Worm (Caenorhabditis elegans) whole organism, L4 larva: ENCODE results near the gene C01G10.7.
A peak's percentile ranks its signal among the peaks of the same experiment; 100 is the strongest.

Source experiments
- D1046.2 ChIP-seq: fragments of 200-800 bp; sonication (Bioruptor generic); IDR thresholded peaks from 2 replicates; pipeline ENCODE4 v1.3.6; 2022; ENCODE audit warnings: missing genetic modification characterization, missing compliant biosample characterization
- F26F4.8 ChIP-seq: fragments of 200-800 bp; sonication (Bioruptor generic); conservative IDR thresholded peaks from 2 replicates; pipeline ENCODE4 v1.3.6; 2022; ENCODE audit warnings: missing genetic modification characterization, missing compliant biosample characterization
- F44E2.7 ChIP-seq: fragments of 200-800 bp; sonication (Bioruptor generic); IDR thresholded peaks from 2 replicates; pipeline ENCODE4 v2.1.2; 2022; ENCODE audit warnings: missing genetic modification characterization, missing compliant biosample characterization
- R02D3.7 ChIP-seq: fragments of 150-350 bp; sonication (generic microtip); optimal IDR thresholded peaks from 3 replicates; lab custom pipeline; 2014; ENCODE audit warnings: missing biosample characterization, missing genetic modification characterization
- T20F7.1 ChIP-seq: fragments of 200-800 bp; sonication (Bioruptor generic); optimal IDR thresholded peaks from 2 replicates; lab custom pipeline; 2018; ENCODE audit warnings: mild to moderate bottlenecking, missing genetic modification characterization, missing compliant biosample characterization
- T26A8.4 ChIP-seq: fragments of 200-800 bp; sonication (Bioruptor generic); IDR thresholded peaks from 2 replicates; pipeline ENCODE4 v1.3.6; 2022; ENCODE audit warnings: missing genetic modification characterization, missing compliant biosample characterization
- Y105C5A.15 ChIP-seq: fragments of 200-800 bp; sonication (Bioruptor generic); IDR thresholded peaks from 2 replicates; pipeline ENCODE4 v1.3.6; 2022; ENCODE audit warnings: missing genetic modification characterization, missing compliant biosample characterization
- Y48G9A.11 ChIP-seq: fragments of 200-800 bp; sonication (Bioruptor generic); IDR thresholded peaks from 2 replicates; pipeline ENCODE4 v1.3.6; 2022; ENCODE audit warnings: missing genetic modification reagents, missing genetic modification characterization, missing compliant biosample characterization
- ZK546.5 ChIP-seq, 2 experiments: sonication (generic microtip); optimal IDR thresholded peaks; 2 replicates each; lab custom pipeline; 2017; ENCODE audit warnings: missing biosample characterization in 2 of 2, missing genetic modification characterization in 2 of 2
- aha-1 ChIP-seq: fragments of 150-350 bp; peaks from one replicate; lab custom pipeline; 2014; ENCODE audit warnings: missing biosample characterization, missing genetic modification characterization
- aly-2 ChIP-seq: sonication (generic microtip); optimal IDR thresholded peaks from 2 replicates; lab custom pipeline; 2018; ENCODE audit warnings: missing biosample characterization, missing genetic modification characterization
- ama-1 ChIP-seq: fragments of 150-350 bp; optimal IDR thresholded peaks from 2 replicates; lab custom pipeline; 2014; ENCODE audit warnings: inconsistent platforms, mixed read lengths
- arid-1 ChIP-seq: fragments of 200-800 bp; sonication (Bioruptor generic); conservative IDR thresholded peaks from 2 replicates; pipeline ENCODE4 v1.3.6; 2022; ENCODE audit warnings: missing genetic modification reagents, missing genetic modification characterization, missing compliant biosample characterization
- ceh-28 ChIP-seq: fragments of 150-350 bp; optimal IDR thresholded peaks from 2 replicates; lab custom pipeline; 2014; ENCODE audit warnings: missing biosample characterization, missing genetic modification reagents, missing genetic modification characterization
- ceh-44 ChIP-seq: fragments of 200-800 bp; sonication (Bioruptor generic); IDR thresholded peaks from 2 replicates; pipeline ENCODE4 v1.3.6; 2022; ENCODE audit warnings: missing genetic modification reagents, missing genetic modification characterization, missing compliant biosample characterization
- ceh-82 ChIP-seq: sonication (generic microtip); optimal IDR thresholded peaks from 2 replicates; lab custom pipeline; 2017; ENCODE audit warnings: missing biosample characterization, missing genetic modification characterization
- ctbp-1 ChIP-seq: fragments of 200-800 bp; sonication (Bioruptor generic); IDR thresholded peaks from 2 replicates; pipeline ENCODE4 v1.3.6; 2022; ENCODE audit warnings: missing genetic modification reagents, missing genetic modification characterization, missing compliant biosample characterization
- daf-12 ChIP-seq: fragments of 150-350 bp; optimal IDR thresholded peaks from 2 replicates; lab custom pipeline; 2014; ENCODE audit warnings: missing biosample characterization, missing genetic modification reagents, missing genetic modification characterization
- daf-8 ChIP-seq: fragments of 200-800 bp; sonication (Bioruptor generic); IDR thresholded peaks from 2 replicates; pipeline ENCODE4 v1.3.6; 2022; ENCODE audit warnings: missing genetic modification characterization, missing compliant biosample characterization
- duxl-1 ChIP-seq: sonication (generic microtip); optimal IDR thresholded peaks from 2 replicates; lab custom pipeline; 2016; ENCODE audit warnings: mild to moderate bottlenecking, missing genetic modification characterization, moderate library complexity, missing compliant biosample characterization; ENCODE audit not compliant: poor library complexity
- egl-27 ChIP-seq: sonication (generic microtip); optimal IDR thresholded peaks from 3 replicates; lab custom pipeline; 2017; ENCODE audit warnings: missing biosample characterization, missing genetic modification reagents, missing genetic modification characterization
- egl-43 ChIP-seq: fragments of 200-800 bp; sonication (Bioruptor generic); IDR thresholded peaks from 2 replicates; pipeline ENCODE4 v1.3.6; 2022; ENCODE audit warnings: missing genetic modification reagents, missing genetic modification characterization, missing compliant biosample characterization
- fkh-10 ChIP-seq: fragments of 150-350 bp; optimal IDR thresholded peaks from 2 replicates; lab custom pipeline; 2014; ENCODE audit warnings: missing biosample characterization, missing genetic modification reagents, missing genetic modification characterization
- fos-1 ChIP-seq: fragments of 150-350 bp; optimal IDR thresholded peaks from 2 replicates; lab custom pipeline; 2014; ENCODE audit warnings: missing biosample characterization, missing genetic modification characterization
- hif-1 ChIP-seq, 2 experiments: sonication (generic microtip); optimal IDR thresholded peaks; 2 replicates each; lab custom pipeline; 2016 to 2017; ENCODE audit warnings: missing compliant biosample characterization in 2 of 2, missing genetic modification characterization in 2 of 2, missing genetic modification reagents in 2 of 2, missing genotype in 2 of 2, mild to moderate bottlenecking in 1 of 2
- hlh-30 ChIP-seq: sonication (generic microtip); optimal IDR thresholded peaks from 2 replicates; lab custom pipeline; 2017; ENCODE audit warnings: antibody characterized with exemption, mild to moderate bottlenecking, missing genetic modification characterization, missing compliant biosample characterization; ENCODE audit not compliant: insufficient read depth
- hmg-1.1 ChIP-seq: fragments of 200-800 bp; sonication (Bioruptor generic); IDR thresholded peaks from 2 replicates; pipeline ENCODE4 v1.3.6; 2022; ENCODE audit warnings: missing genetic modification reagents, missing genetic modification characterization, missing compliant biosample characterization
- jun-1 ChIP-seq: fragments of 150-350 bp; optimal IDR thresholded peaks from 2 replicates; lab custom pipeline; 2014; ENCODE audit warnings: missing biosample characterization, missing genetic modification reagents, missing genetic modification characterization
- lim-7 ChIP-seq: fragments of 200-800 bp; sonication (Bioruptor generic); IDR thresholded peaks from 2 replicates; pipeline ENCODE4 v1.3.6; 2022; ENCODE audit warnings: missing genetic modification characterization, missing compliant biosample characterization
- lin-15B ChIP-seq: fragments of 150-350 bp; sonication (generic microtip); optimal IDR thresholded peaks from 3 replicates; lab custom pipeline; 2014; ENCODE audit warnings: missing biosample characterization, missing genetic modification characterization
- madf-5 ChIP-seq, 2 experiments: fragments of 200-800 bp; sonication (Bioruptor generic); IDR thresholded peaks; 2 replicates each; pipeline ENCODE4 v1.3.6; 2022; ENCODE audit warnings: missing compliant biosample characterization in 2 of 2, missing genetic modification characterization in 2 of 2
- mxl-3 ChIP-seq: fragments of 200-800 bp; sonication (Bioruptor generic); optimal IDR thresholded peaks from 2 replicates; lab custom pipeline; 2018; ENCODE audit warnings: mild to moderate bottlenecking, missing genetic modification characterization, missing compliant biosample characterization
- nhr-102 ChIP-seq: sonication (generic microtip); optimal IDR thresholded peaks from 2 replicates; lab custom pipeline; 2016; ENCODE audit warnings: mild to moderate bottlenecking, missing genetic modification characterization, moderate library complexity, missing compliant biosample characterization
- nhr-11 ChIP-seq: fragments of 150-350 bp; optimal IDR thresholded peaks from 2 replicates; lab custom pipeline; 2014; ENCODE audit warnings: missing biosample characterization, missing genetic modification characterization
- nhr-111 ChIP-seq: fragments of 200-800 bp; sonication (Bioruptor generic); optimal IDR thresholded peaks from 2 replicates; lab custom pipeline; 2018; ENCODE audit warnings: mild to moderate bottlenecking, missing genetic modification characterization, missing compliant biosample characterization
- nhr-237 ChIP-seq: sonication (generic microtip); optimal IDR thresholded peaks from 2 replicates; lab custom pipeline; 2017; ENCODE audit warnings: missing biosample characterization, missing genetic modification characterization
- nhr-25 ChIP-seq: sonication (generic microtip); optimal IDR thresholded peaks from 2 replicates; lab custom pipeline; 2017; ENCODE audit warnings: missing genetic modification characterization, mild to moderate bottlenecking, missing compliant biosample characterization, antibody characterized with exemption, moderate library complexity, borderline replicate concordance; ENCODE audit not compliant: insufficient read depth
- nhr-41 ChIP-seq: fragments of 200-800 bp; sonication (Bioruptor generic); IDR thresholded peaks from 2 replicates; pipeline ENCODE4 v1.3.6; 2022; ENCODE audit warnings: missing genetic modification reagents, missing genetic modification characterization, missing compliant biosample characterization
- nhr-42 ChIP-seq: fragments of 200-800 bp; sonication (Bioruptor generic); IDR thresholded peaks from 2 replicates; pipeline ENCODE4 v1.3.6; 2022; ENCODE audit warnings: missing genetic modification characterization, missing compliant biosample characterization
- nhr-76 ChIP-seq: fragments of 150-350 bp; optimal IDR thresholded peaks from 2 replicates; lab custom pipeline; 2014; ENCODE audit warnings: missing biosample characterization, missing genetic modification characterization
- nhr-77 ChIP-seq: fragments of 150-350 bp; optimal IDR thresholded peaks from 2 replicates; lab custom pipeline; 2014; ENCODE audit warnings: missing biosample characterization, missing genetic modification characterization
- set-16 ChIP-seq: fragments of 200-800 bp; sonication (Bioruptor generic); IDR thresholded peaks from 2 replicates; pipeline ENCODE4 v1.3.6; 2022; ENCODE audit warnings: missing genetic modification reagents, missing genetic modification characterization, missing compliant biosample characterization
- snpc-1.2 ChIP-seq: fragments of 200-800 bp; sonication (Bioruptor generic); IDR thresholded peaks from 2 replicates; pipeline ENCODE4 v1.3.6; 2022; ENCODE audit warnings: missing genetic modification reagents, missing genetic modification characterization, missing compliant biosample characterization
- spr-1 ChIP-seq: sonication (generic microtip); optimal IDR thresholded peaks from 2 replicates; lab custom pipeline; 2016; ENCODE audit warnings: mild to moderate bottlenecking, missing genetic modification characterization, missing compliant biosample characterization
- spr-3 ChIP-seq: fragments of 200-800 bp; sonication (Bioruptor generic); optimal IDR thresholded peaks from 2 replicates; lab custom pipeline; 2018; ENCODE audit warnings: mild to moderate bottlenecking, missing genetic modification characterization, missing compliant biosample characterization
- tag-97 ChIP-seq: fragments of 200-800 bp; sonication (Bioruptor generic); IDR thresholded peaks from 2 replicates; pipeline ENCODE4 v1.3.6; 2022; ENCODE audit warnings: missing genetic modification characterization, missing compliant biosample characterization
- unc-62 ChIP-seq, 3 experiments: fragments of 150-350 bp in 1 of 3; sonication (generic microtip); optimal IDR thresholded peaks in 2 of 3; peaks in 1 of 3; 1 replicate in 1 of 3; 2 replicates in 2 of 3; lab custom pipeline; 2014 to 2017; ENCODE audit warnings: missing biosample characterization in 3 of 3, missing genetic modification characterization in 3 of 3, missing genetic modification reagents in 3 of 3, missing genotype in 1 of 3
- zfp-2 ChIP-seq: sonication (generic microtip); optimal IDR thresholded peaks from 2 replicates; lab custom pipeline; 2016; ENCODE audit warnings: mild to moderate bottlenecking, missing genetic modification characterization, missing compliant biosample characterization
- zfp-3 ChIP-seq: fragments of 200-800 bp; sonication (Bioruptor generic); conservative IDR thresholded peaks from 2 replicates; pipeline ENCODE4 v1.3.6; 2022; ENCODE audit warnings: missing genetic modification reagents, missing genetic modification characterization, missing compliant biosample characterization
- ztf-11 ChIP-seq: fragments of 150-350 bp; optimal IDR thresholded peaks from 2 replicates; lab custom pipeline; 2014; ENCODE audit warnings: missing biosample characterization, missing genetic modification characterization

The C01G10.7 gene

DNA sequence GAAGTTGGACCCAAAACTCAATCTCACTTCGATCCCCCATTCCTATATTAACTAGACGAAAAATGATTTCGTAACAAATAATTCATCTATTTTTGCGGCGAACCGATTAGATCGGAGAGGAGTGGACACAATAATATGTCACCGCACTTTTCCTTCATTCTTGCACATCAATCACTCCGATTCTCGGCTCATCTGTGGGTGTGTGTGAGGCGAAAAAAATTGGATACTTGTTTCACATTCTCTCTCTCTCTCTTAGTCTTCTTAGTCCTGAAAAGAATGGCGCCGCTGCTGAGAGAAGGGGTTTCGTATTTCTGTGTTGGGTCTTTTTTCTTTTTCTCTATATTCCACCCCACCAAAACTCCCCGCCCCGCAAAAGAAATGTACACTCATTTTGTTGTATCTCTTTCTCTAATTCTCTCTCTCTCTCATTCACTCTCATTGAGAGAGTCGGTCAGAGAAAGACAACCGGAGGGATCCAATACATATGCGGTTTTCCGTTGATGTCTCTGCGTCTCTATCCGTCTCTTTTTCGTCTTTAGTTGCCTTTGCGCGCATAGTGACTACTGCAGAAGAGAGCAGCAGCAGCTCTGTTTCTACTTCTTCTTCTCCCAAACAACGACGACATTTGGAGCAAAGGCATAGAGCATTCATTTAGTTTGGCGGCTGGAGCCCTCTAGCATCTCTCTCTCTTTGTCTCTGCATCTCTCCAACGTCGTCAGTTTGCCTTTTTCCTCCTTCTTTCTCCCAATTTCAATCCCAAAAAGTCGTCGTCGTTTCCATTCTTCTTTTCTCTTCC is 14.3 kb upstream of the C01G10.7 start, which contains the start of gene unc-76 (continued):
- TF ChIP-seq nhr-11 (tag; lab: Kevin White, UChicago) (peak; percentile 72), jun-1 (tag; lab: Kevin White, UChicago) (no peak), Y48G9A.11 (GFP tag; lab: Robert Waterston, UW) (no peak), aly-2 (tag; lab: Kevin White, UChicago) (no peak), nhr-25 (tag; lab: Kevin White, UChicago) (no peak), zfp-3 (GFP tag; lab: Robert Waterston, UW) (no peak), fos-1 (no peak), nhr-102 (no peak), hlh-30 (tag; lab: Kevin White, UChicago) (peak; percentile 48), snpc-1.2 (GFP tag; lab: Robert Waterston, UW) (no peak), tag-97 (no peak), ama-1 (lab: Kevin White, UChicago) (no peak), nhr-111 (GFP tag; lab: Kevin White, UChicago) (no peak), lim-7 (GFP tag; lab: Robert Waterston, UW) (no peak), daf-12 (no peak), unc-62 (GFP tag; optimal IDR thresholded peaks at IDR 0.05 in 1 of 2; lab: Kevin White, UChicago) (peak in 1 of 2 experiments; percentile 98), unc-62 (tag; optimal IDR thresholded peaks at IDR 0.05; lab: Kevin White, UChicago) (no peak), daf-8 (GFP tag; lab: Robert Waterston, UW) (no peak), set-16 (no peak; the same call in 1 of the 2 replicates), ctbp-1 (GFP tag; lab: Robert Waterston, UW) (peak; percentile 72), ceh-28 (no peak), ceh-44 (GFP tag; lab: Robert Waterston, UW) (no peak), mxl-3 (GFP tag; lab: Kevin White, UChicago) (no peak), nhr-42 (GFP tag; lab: Robert Waterston, UW) (no peak), F26F4.8 (GFP tag; lab: Robert Waterston, UW) (no peak), T26A8.4 (GFP tag; lab: Robert Waterston, UW) (peak; percentile 41; the same call in 1 of the 2 replicates), D1046.2 (no peak), egl-27 (tag; lab: Kevin White, UChicago) (no peak), duxl-1 (tag; lab: Kevin White, UChicago) (no peak), hif-1 (tag; optimal IDR thresholded peaks at IDR 0.05; lab: Kevin White, UChicago) (peak in 1 of 2 experiments; percentile 47), spr-1 (no peak), R02D3.7 (no peak), ztf-11 (tag; lab: Kevin White, UChicago) (no peak), nhr-41 (GFP tag; lab: Robert Waterston, UW) (no peak), ceh-82 (tag; lab: Kevin White, UChicago) (no peak), fkh-10 (peak; percentile 92), aha-1 (tag; lab: Kevin White, UChicago) (peak; percentile 95), Y105C5A.15 (GFP tag; lab: Robert Waterston, UW) (no peak), nhr-77 (no peak), zfp-2 (tag; lab: Kevin White, UChicago) (no peak), lin-15B (tag; lab: Kevin White, UChicago) (no peak), nhr-237 (tag; lab: Kevin White, UChicago) (no peak), spr-3 (no peak), egl-43 (GFP tag; lab: Robert Waterston, UW) (peak; percentile 38; the same call in 1 of the 2 replicates), arid-1 (GFP tag; lab: Robert Waterston, UW) (0 out of 2 replicates have a peak, but pooled peaks have one; percentile 32), nhr-76 (tag; lab: Kevin White, UChicago) (no peak), F44E2.7 (no peak), madf-5 (GFP tag; IDR thresholded peaks at IDR 0.05; lab: Robert Waterston, UW) (no peak), hmg-1.1 (GFP tag; lab: Robert Waterston, UW) (peak; percentile 74), T20F7.1 (GFP tag; lab: Kevin White, UChicago) (no peak), ZK546.5 (tag; optimal IDR thresholded peaks at IDR 0.05; lab: Kevin White, UChicago) (no peak)
